Fruit fly (Drosophila melanogaster) whole organism, adult: Measurements from ENCODE around the gene CG14609.

ENCODE experiments used
- CG11617 ChIP-seq: fragments of 200-800 bp; sonication (Bioruptor generic); optimal IDR thresholded peaks from 2 replicates; lab custom pipeline; 2017; ENCODE audit warnings: mild to moderate bottlenecking, missing biosample characterization, missing genetic modification reagents, missing genetic modification characterization
- CG12768 ChIP-seq: fragments of 200-800 bp; sonication (Bioruptor generic); optimal IDR thresholded peaks from 2 replicates; lab custom pipeline; 2017; ENCODE audit warnings: missing biosample characterization, missing genetic modification characterization, mild to moderate bottlenecking, moderate library complexity, missing genetic modification reagents
- CG5204 ChIP-seq: fragments of 200-800 bp; sonication (Bioruptor generic); optimal IDR thresholded peaks from 2 replicates; lab custom pipeline; 2016; ENCODE audit warnings: missing biosample characterization, missing genetic modification characterization
- CG7045 ChIP-seq: fragments of 200-800 bp; sonication (Bioruptor generic); optimal IDR thresholded peaks from 2 replicates; lab custom pipeline; 2017; ENCODE audit warnings: missing biosample characterization, mild to moderate bottlenecking, missing genetic modification characterization
- CG7101 ChIP-seq: fragments of 200-800 bp; sonication (Bioruptor generic); optimal IDR thresholded peaks from 2 replicates; lab custom pipeline; 2018; ENCODE audit warnings: missing biosample characterization, mild to moderate bottlenecking, missing genetic modification characterization, moderate library complexity
- Clk ChIP-seq: fragments of 200-800 bp; sonication (Bioruptor generic); optimal IDR thresholded peaks from 2 replicates; lab custom pipeline; 2017; ENCODE audit warnings: missing biosample characterization, missing genetic modification characterization
- Hr96 ChIP-seq: fragments of 200-800 bp; sonication (Bioruptor generic); optimal IDR thresholded peaks from 2 replicates; lab custom pipeline; 2016; ENCODE audit warnings: missing biosample characterization, missing genetic modification characterization
- cnc ChIP-seq, 2 experiments: fragments of >200 bp; optimal IDR thresholded peaks; 2 replicates each; lab custom pipeline; 2017
- ovo ChIP-seq: fragments of 200-800 bp; sonication (Bioruptor generic); optimal IDR thresholded peaks from 2 replicates; lab custom pipeline; 2016; ENCODE audit warnings: missing biosample characterization, missing genetic modification characterization
- tj ChIP-seq: fragments of 200-800 bp; sonication (Bioruptor generic); optimal IDR thresholded peaks from 3 replicates; lab custom pipeline; 2017; ENCODE audit warnings: missing biosample characterization, mild to moderate bottlenecking, missing genetic modification characterization, moderate library complexity

DNA sequence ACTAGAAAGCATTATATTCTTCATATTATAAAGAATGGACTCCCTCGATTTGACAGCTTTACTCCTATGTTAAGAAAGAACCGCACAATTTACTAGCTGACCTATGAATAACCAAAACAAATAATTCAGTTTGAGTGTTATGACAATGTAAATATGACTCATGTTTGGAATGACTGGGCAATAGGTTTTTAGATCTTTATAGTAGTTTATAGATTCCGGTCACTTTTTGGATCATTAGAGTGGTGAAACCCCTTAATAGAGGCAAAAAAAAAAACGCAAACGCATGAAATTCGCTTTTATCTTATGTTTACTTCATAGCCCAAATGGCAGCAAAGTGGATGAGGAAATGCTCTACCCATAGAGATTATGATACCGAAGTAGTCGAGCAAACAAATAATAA lies 18.8 kb downstream of the CG14609 start, which contains the start of gene CG14605:
- TF ChIP-seq cnc (optimal IDR thresholded peaks at IDR 0.05; lab: Kevin White, UChicago) (no peak), tj (no peak), CG7045 (GFP tag; lab: Kevin White, UChicago) (no peak), CG7101 (no peak), ovo (no peak), CG5204 (GFP tag; lab: Kevin White, UChicago) (no peak), Clk (GFP tag; lab: Kevin White, UChicago) (no peak), CG11617 (no peak), Hr96 (no peak), CG12768 (no peak)
